Worm (Caenorhabditis elegans) whole organism, L2 larva: ENCODE results near the gene npr-43.

Source experiments
- C34F6.9 ChIP-seq: fragments of 150-350 bp; optimal IDR thresholded peaks from 2 replicates; lab custom pipeline; 2014; ENCODE audit warnings: missing biosample characterization, missing genetic modification characterization
- F13H6.1 ChIP-seq: sonication (generic microtip); optimal IDR thresholded peaks from 2 replicates; lab custom pipeline; 2016; ENCODE audit warnings: missing genetic modification characterization, missing compliant biosample characterization
- R02D3.7 ChIP-seq: fragments of 150-350 bp; optimal IDR thresholded peaks from 2 replicates; lab custom pipeline; 2014; ENCODE audit warnings: missing biosample characterization, missing genetic modification characterization
- alr-1 ChIP-seq: fragments of 150-350 bp; optimal IDR thresholded peaks from 2 replicates; lab custom pipeline; 2014; ENCODE audit warnings: missing biosample characterization, missing genetic modification characterization
- aly-2 ChIP-seq: fragments of 150-350 bp; optimal IDR thresholded peaks from 2 replicates; lab custom pipeline; 2014; ENCODE audit warnings: missing biosample characterization, missing genetic modification characterization
- crh-2 ChIP-seq: sonication (generic microtip); optimal IDR thresholded peaks from 2 replicates; lab custom pipeline; 2017; ENCODE audit warnings: missing biosample characterization, missing genetic modification characterization
- egl-27 ChIP-seq: sonication (generic microtip); optimal IDR thresholded peaks from 3 replicates; lab custom pipeline; 2017; ENCODE audit warnings: missing biosample characterization, missing genetic modification reagents, missing genetic modification characterization
- fos-1 ChIP-seq: fragments of 150-350 bp; optimal IDR thresholded peaks from 2 replicates; lab custom pipeline; 2014; ENCODE audit warnings: missing biosample characterization, missing genetic modification characterization
- lin-11 ChIP-seq: fragments of 150-350 bp; sonication (generic microtip); optimal IDR thresholded peaks from 2 replicates; lab custom pipeline; 2014; ENCODE audit warnings: missing biosample characterization, missing genetic modification characterization, inconsistent platforms, mixed read lengths
- lin-13 ChIP-seq: fragments of 150-350 bp; optimal IDR thresholded peaks from 2 replicates; lab custom pipeline; 2014; ENCODE audit warnings: missing biosample characterization, missing genetic modification reagents, missing genetic modification characterization
- lin-39 ChIP-seq: fragments of 150-350 bp; optimal IDR thresholded peaks from 2 replicates; lab custom pipeline; 2014; ENCODE audit warnings: missing biosample characterization, missing genetic modification reagents, missing genetic modification characterization
- lsy-2 ChIP-seq, 2 experiments: fragments of 150-350 bp in 1 of 2; sonication (generic microtip) in 1 of 2; optimal IDR thresholded peaks; 2 replicates each; lab custom pipeline; 2014 to 2017; ENCODE audit warnings: missing biosample characterization in 2 of 2, missing genetic modification characterization in 2 of 2
- mdl-1 ChIP-seq, 2 experiments: fragments of 150-350 bp in 1 of 2; sonication (generic microtip) in 1 of 2; optimal IDR thresholded peaks; 2 replicates each; lab custom pipeline; 2017; ENCODE audit warnings: missing biosample characterization in 2 of 2, missing genetic modification characterization in 2 of 2
- nhr-12 ChIP-seq: fragments of 150-350 bp; optimal IDR thresholded peaks from 2 replicates; lab custom pipeline; 2014; ENCODE audit warnings: missing biosample characterization, missing genetic modification characterization
- nhr-129 ChIP-seq: fragments of 150-350 bp; optimal IDR thresholded peaks from 2 replicates; lab custom pipeline; 2014; ENCODE audit warnings: missing biosample characterization, missing genetic modification characterization
- nhr-21 ChIP-seq: fragments of 150-350 bp; optimal IDR thresholded peaks from 2 replicates; lab custom pipeline; 2014; ENCODE audit warnings: missing biosample characterization, missing genetic modification characterization
- nhr-237 ChIP-seq: fragments of 150-350 bp; optimal IDR thresholded peaks from 2 replicates; lab custom pipeline; 2014; ENCODE audit warnings: missing biosample characterization, missing genetic modification characterization
- nhr-25 ChIP-seq: fragments of 150-350 bp; sonication (generic microtip); optimal IDR thresholded peaks from 3 replicates; lab custom pipeline; 2014; ENCODE audit warnings: missing biosample characterization, missing genetic modification characterization
- nhr-6 ChIP-seq: fragments of 150-350 bp; optimal IDR thresholded peaks from 2 replicates; lab custom pipeline; 2014; ENCODE audit warnings: missing biosample characterization, missing genetic modification characterization
- nhr-77 ChIP-seq: fragments of 150-350 bp; optimal IDR thresholded peaks from 2 replicates; lab custom pipeline; 2014; ENCODE audit warnings: missing biosample characterization, missing genetic modification characterization
- peb-1 ChIP-seq: fragments of 150-350 bp; optimal IDR thresholded peaks from 2 replicates; lab custom pipeline; 2014; ENCODE audit warnings: missing biosample characterization, missing genetic modification characterization
- skn-1 ChIP-seq: sonication (generic microtip); optimal IDR thresholded peaks from 2 replicates; lab custom pipeline; 2017; ENCODE audit warnings: missing biosample characterization, missing genetic modification characterization
- sma-3 ChIP-seq: sonication (generic microtip); optimal IDR thresholded peaks from 2 replicates; lab custom pipeline; 2016; ENCODE audit warnings: missing genetic modification reagents, missing genetic modification characterization, missing compliant biosample characterization
- sma-9 ChIP-seq, 2 experiments: fragments of 150-350 bp in 1 of 2; sonication (generic microtip) in 1 of 2; optimal IDR thresholded peaks; 2 replicates each; lab custom pipeline; 2014 to 2016; ENCODE audit warnings: missing genetic modification characterization in 2 of 2, mild to moderate bottlenecking in 1 of 2, missing biosample characterization in 1 of 2, missing compliant biosample characterization in 1 of 2, missing genetic modification reagents in 1 of 2, moderate library complexity in 1 of 2
- unc-39 ChIP-seq: fragments of 150-350 bp; optimal IDR thresholded peaks from 2 replicates; lab custom pipeline; 2014; ENCODE audit warnings: missing biosample characterization, missing genetic modification characterization
- unc-55 ChIP-seq: fragments of 150-350 bp; sonication (generic microtip); optimal IDR thresholded peaks from 3 replicates; lab custom pipeline; 2014; ENCODE audit warnings: missing biosample characterization, missing genetic modification reagents, missing genetic modification characterization
- zag-1 ChIP-seq: fragments of 150-350 bp; optimal IDR thresholded peaks from 2 replicates; lab custom pipeline; 2014; ENCODE audit warnings: missing biosample characterization, missing genetic modification characterization
- ztf-1 ChIP-seq: fragments of 200-800 bp; sonication (Bioruptor generic); conservative IDR thresholded peaks from 2 replicates; pipeline ENCODE4 v1.3.6; 2022; ENCODE audit warnings: missing genetic modification characterization, missing compliant biosample characterization
- ztf-11 ChIP-seq: sonication (generic microtip); optimal IDR thresholded peaks from 2 replicates; lab custom pipeline; 2017; ENCODE audit warnings: missing biosample characterization, missing genetic modification characterization

npr-43 gene

DNA sequence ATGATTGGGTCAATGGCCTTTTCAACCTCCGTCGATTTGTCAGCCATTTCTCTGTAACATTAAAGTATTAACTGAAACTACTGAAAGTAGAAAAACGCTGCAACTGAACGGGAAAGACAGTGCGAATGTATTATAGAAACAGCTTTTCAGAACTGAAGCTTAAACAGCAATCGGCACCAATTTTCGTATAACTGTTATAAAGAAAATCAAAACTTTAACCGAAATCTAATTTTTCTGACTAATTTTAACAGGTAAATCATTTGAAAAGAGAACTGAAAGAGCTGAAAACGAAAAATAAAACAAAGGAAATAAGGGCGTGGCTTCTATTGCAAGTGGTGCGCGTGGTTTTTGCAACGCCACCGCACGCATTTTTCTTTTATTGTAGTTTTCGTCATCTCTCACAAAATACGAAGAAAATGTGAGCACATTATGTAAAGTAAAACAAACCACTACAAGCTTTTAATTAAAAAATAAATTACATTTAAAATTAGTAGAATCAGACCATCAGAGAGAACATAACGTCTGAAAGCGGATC, 46.1 kb upstream of the npr-43 start, which contains the start of gene rrsr-1 (continued):
- TF ChIP-seq ztf-11 (tag; lab: Kevin White, UChicago) (no peak), lin-39 (tag; lab: Kevin White, UChicago) (no peak), fos-1 (tag; lab: Kevin White, UChicago) (no peak), lsy-2 (tag; optimal IDR thresholded peaks at IDR 0.05; lab: Kevin White, UChicago) (peak in 1 of 2 experiments; percentile 33), nhr-77 (tag; lab: Kevin White, UChicago) (no peak), nhr-129 (tag; lab: Kevin White, UChicago) (peak; percentile 46), lin-11 (tag; lab: Kevin White, UChicago) (peak; percentile 38), egl-27 (tag; lab: Kevin White, UChicago) (no peak), skn-1 (peak; percentile 62)

DNA sequence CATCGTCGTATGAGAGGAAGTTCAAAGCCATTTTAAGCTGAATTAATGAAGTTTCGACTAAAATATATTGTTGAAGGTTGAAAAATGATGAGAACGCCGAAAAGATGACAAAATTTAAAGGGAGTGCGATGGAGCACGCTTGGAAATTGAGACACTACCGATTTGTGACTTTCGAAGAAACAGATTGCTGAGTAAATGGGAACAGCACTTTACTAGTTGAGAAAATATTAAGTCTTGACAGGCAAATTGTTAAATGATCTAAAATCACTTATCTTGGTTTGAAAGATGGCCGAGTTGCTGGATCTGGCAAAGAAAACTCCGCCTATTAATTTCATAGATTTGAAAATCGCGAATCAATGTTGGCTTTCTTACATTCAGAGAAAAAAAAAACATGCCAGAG, 44.4 kb upstream of the npr-43 start, which contains the start of gene rpoa-12:
Gene rpoa-12 (minus strand): TSS at position 37 of the 400 bp plus-strand sequence.
- TF ChIP-seq crh-2 (peak; percentile 40), nhr-129 (tag; lab: Kevin White, UChicago) (peak; percentile 59), unc-55 (GFP tag; lab: Kevin White, UChicago) (peak; percentile 58), lsy-2 (tag; optimal IDR thresholded peaks at IDR 0.05; lab: Kevin White, UChicago) (peak in 1 of 2 experiments; percentile 44), nhr-77 (tag; lab: Kevin White, UChicago) (no peak), C34F6.9 (tag; lab: Kevin White, UChicago) (peak; percentile 68), F13H6.1 (peak; percentile 5), sma-9 (GFP tag; optimal IDR thresholded peaks at IDR 0.05; lab: Kevin White, UChicago) (peak; percentile 43), sma-9 (tag; optimal IDR thresholded peaks at IDR 0.05; lab: Kevin White, UChicago) (no peak), unc-39 (tag; lab: Kevin White, UChicago) (no peak), sma-3 (GFP tag; lab: Kevin White, UChicago) (peak; percentile 30), skn-1 (peak; percentile 84)
- TF ChIP-seq, all 48 proteins: peak for 9

DNA sequence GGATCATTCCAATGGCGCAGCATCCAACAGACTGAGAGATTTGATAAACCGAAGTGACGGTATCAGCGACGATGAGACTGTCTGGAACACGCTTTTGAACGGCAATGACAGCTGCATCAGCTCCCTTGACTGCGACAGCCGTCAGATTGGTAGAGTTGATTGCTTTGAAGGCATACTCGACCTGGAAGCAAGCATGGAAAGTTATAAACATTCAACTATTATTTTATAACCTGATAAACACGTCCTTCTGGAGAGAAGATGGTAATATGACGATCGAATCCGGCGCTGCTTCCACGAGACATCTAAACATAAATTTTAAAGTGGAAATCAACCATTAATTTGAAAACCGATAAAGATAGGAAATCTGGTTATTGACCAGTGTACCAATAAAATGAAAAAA, 43.4 kb upstream of the npr-43 start, which contains the start of gene pas-1:
Gene pas-1 (minus strand): TSS at position 302 of the 400 bp plus-strand sequence.
- TF ChIP-seq fos-1 (tag; lab: Kevin White, UChicago) = no peak
- no peak for TF ChIP-seq nhr-6 (tag; lab: Kevin White, UChicago)
- TF ChIP-seq lsy-2 (tag; optimal IDR thresholded peaks at IDR 0.05; lab: Kevin White, UChicago) = no peak
- TF ChIP-seq peb-1 = no peak
- TF ChIP-seq aly-2 = no peak
- no peak for TF ChIP-seq unc-39 (tag; lab: Kevin White, UChicago)
- TF ChIP-seq unc-55 (GFP tag; lab: Kevin White, UChicago) = no peak
- no peak for TF ChIP-seq R02D3.7
- no peak for TF ChIP-seq sma-3 (GFP tag; lab: Kevin White, UChicago)
- TF ChIP-seq ztf-11 (tag; lab: Kevin White, UChicago) = no peak

DNA sequence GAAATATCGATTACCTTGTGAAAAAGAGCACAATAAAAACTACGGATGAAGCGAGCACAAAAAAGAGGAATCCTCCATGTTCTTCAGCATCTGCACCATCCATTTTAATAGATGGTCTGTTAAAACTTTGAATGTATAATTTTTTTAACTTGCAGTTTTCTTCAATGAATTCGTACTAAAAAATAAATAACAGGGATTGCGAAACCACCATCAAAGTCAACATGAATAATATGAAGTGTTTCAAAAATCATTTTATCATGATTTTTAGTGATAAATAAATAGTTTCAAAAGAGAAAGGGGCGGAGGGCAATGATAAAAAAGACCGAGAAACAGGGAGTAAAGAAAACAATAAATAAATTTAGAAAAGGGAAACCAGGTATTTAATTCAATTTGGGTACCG, 42.4 kb upstream of the npr-43 start, which contains the start of gene dhs-22:
Gene dhs-22 (minus strand): TSS at position 116 of the 400 bp plus-strand sequence.
- no peak for TF ChIP-seq alr-1 (tag; lab: Kevin White, UChicago)
- TF ChIP-seq mdl-1 (tag; optimal IDR thresholded peaks at IDR 0.05; lab: Kevin White, UChicago) = no peak
- TF ChIP-seq lin-13 (GFP tag; lab: Kevin White, UChicago) = no peak
- no peak for TF ChIP-seq aly-2
- TF ChIP-seq zag-1 (tag; lab: Kevin White, UChicago) = no peak
- TF ChIP-seq nhr-12 (tag; lab: Kevin White, UChicago) = no peak
- TF ChIP-seq unc-55 (GFP tag; lab: Kevin White, UChicago) = no peak
- TF ChIP-seq nhr-25 (tag; lab: Kevin White, UChicago) = no peak
- no peak for TF ChIP-seq ztf-1 (GFP tag; lab: Robert Waterston, UW)

DNA sequence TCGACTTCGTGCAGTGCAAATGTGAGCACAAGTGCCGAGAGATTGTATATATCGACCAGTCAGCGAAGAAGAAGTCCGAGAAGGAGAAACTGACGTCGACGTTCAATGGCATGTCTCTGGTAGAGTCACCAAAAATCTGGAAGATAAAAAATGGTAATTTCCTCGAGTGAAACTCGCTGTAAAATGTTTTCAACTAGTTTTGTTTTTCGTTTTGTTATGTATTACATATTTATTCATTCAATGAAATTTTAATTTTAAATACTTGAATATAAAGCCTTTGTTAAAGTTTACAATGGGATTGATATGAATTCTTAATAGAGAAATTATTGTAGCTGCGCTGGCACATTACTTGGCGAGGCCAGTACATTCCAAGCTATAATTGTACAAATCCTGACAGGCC, 41.0 kb upstream of the npr-43 start:
- TF ChIP-seq crh-2 (no peak), nhr-21 (tag; lab: Kevin White, UChicago) (no peak), nhr-237 (tag; lab: Kevin White, UChicago) (no peak)

DNA sequence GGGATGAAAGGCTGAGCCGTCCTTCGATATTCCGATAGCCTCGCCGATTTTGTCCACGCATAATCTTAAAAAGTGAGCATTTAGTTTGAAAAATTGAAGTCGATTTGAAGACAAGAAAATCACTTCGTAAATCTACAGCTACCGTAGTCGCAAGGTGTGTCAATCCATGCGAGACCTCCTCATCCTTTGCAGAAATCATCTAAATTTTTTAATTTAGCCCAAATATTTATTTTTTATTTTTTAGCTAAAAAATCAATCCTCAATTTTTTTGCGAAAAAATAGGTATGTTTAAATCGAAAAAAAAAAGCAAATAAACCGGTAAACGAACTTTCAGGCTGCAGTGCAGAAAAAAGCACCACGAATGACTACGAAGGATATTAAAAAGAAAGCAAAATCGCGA, 38.8 kb upstream of the npr-43 start, which contains the start of the genes nxf-2 and set-31:
Gene nxf-2 (minus strand): TSS at position 101 of the 400 bp plus-strand sequence.
Gene set-31 (plus strand): TSS at position 169 of the 400 bp plus-strand sequence.
- TF ChIP-seq lin-39 (tag; lab: Kevin White, UChicago) = no peak
- peak in 1 of 2 experiments; percentile 41 for TF ChIP-seq lsy-2 (tag; optimal IDR thresholded peaks at IDR 0.05; lab: Kevin White, UChicago)
